Worm (Caenorhabditis elegans) whole organism, mixed stage, embryonic: ENCODE results near the gene T01H3.2.

Experiments
- M03D4.4 ChIP-seq: sonication (generic microtip); optimal IDR thresholded peaks from 2 replicates; lab custom pipeline; 2017; ENCODE audit warnings: mild to moderate bottlenecking, missing genetic modification characterization, missing compliant biosample characterization
- blmp-1 ChIP-seq: fragments of 150-350 bp; optimal IDR thresholded peaks from 2 replicates; lab custom pipeline; 2014; ENCODE audit warnings: missing biosample characterization, missing genetic modification characterization
- ceh-39 ChIP-seq: fragments of 150-350 bp; optimal IDR thresholded peaks from 2 replicates; lab custom pipeline; 2014; ENCODE audit warnings: missing biosample characterization, missing genetic modification characterization
- ceh-83 ChIP-seq: fragments of 200-800 bp; sonication (Bioruptor generic); optimal IDR thresholded peaks from 2 replicates; lab custom pipeline; 2018; ENCODE audit warnings: mild to moderate bottlenecking, missing genetic modification characterization, missing compliant biosample characterization
- ces-1 ChIP-seq: fragments of 150-350 bp; optimal IDR thresholded peaks from 2 replicates; lab custom pipeline; 2014; ENCODE audit warnings: missing biosample characterization, missing genetic modification reagents, missing genetic modification characterization
- cnd-1 ChIP-seq: fragments of 200-800 bp; sonication (Bioruptor generic); optimal IDR thresholded peaks from 2 replicates; lab custom pipeline; 2018; ENCODE audit warnings: mild to moderate bottlenecking, missing genetic modification characterization, missing compliant biosample characterization
- drap-1 ChIP-seq: fragments of 200-800 bp; sonication (Bioruptor generic); optimal IDR thresholded peaks from 3 replicates; lab custom pipeline; 2018; ENCODE audit warnings: mild to moderate bottlenecking, missing genetic modification characterization, missing compliant biosample characterization
- elt-1 ChIP-seq: sonication (generic microtip); optimal IDR thresholded peaks from 2 replicates; lab custom pipeline; 2017; ENCODE audit warnings: missing genetic modification characterization, mild to moderate bottlenecking, missing compliant biosample characterization, antibody characterized with exemption, moderate library complexity, borderline replicate concordance; ENCODE audit not compliant: insufficient read depth
- elt-3 ChIP-seq: fragments of 150-350 bp; optimal IDR thresholded peaks from 2 replicates; lab custom pipeline; 2014; ENCODE audit warnings: missing biosample characterization, missing genetic modification characterization
- flh-1 ChIP-seq: fragments of 200-800 bp; sonication (Bioruptor generic); optimal IDR thresholded peaks from 2 replicates; lab custom pipeline; 2018; ENCODE audit warnings: mild to moderate bottlenecking, missing genetic modification characterization, moderate library complexity, missing compliant biosample characterization
- ham-2 ChIP-seq: fragments of 200-800 bp; sonication (Bioruptor generic); optimal IDR thresholded peaks from 2 replicates; lab custom pipeline; 2018; ENCODE audit warnings: mild to moderate bottlenecking, missing genetic modification characterization, missing compliant biosample characterization
- hlh-1 ChIP-seq: fragments of 150-350 bp; optimal IDR thresholded peaks from 2 replicates; lab custom pipeline; 2014; ENCODE audit warnings: missing biosample characterization, missing genetic modification reagents, missing genetic modification characterization
- lin-13 ChIP-seq: fragments of 150-350 bp; optimal IDR thresholded peaks from 2 replicates; lab custom pipeline; 2014; ENCODE audit warnings: missing biosample characterization, missing genetic modification characterization
- lin-32 ChIP-seq: fragments of 200-800 bp; sonication (Bioruptor generic); optimal IDR thresholded peaks from 2 replicates; lab custom pipeline; 2018; ENCODE audit warnings: mild to moderate bottlenecking, missing genetic modification characterization, missing compliant biosample characterization
- lsy-2 ChIP-seq: fragments of 150-350 bp; optimal IDR thresholded peaks from 2 replicates; lab custom pipeline; 2014; ENCODE audit warnings: missing biosample characterization, missing genetic modification characterization
- mep-1 ChIP-seq: fragments of 150-350 bp; optimal IDR thresholded peaks from 2 replicates; lab custom pipeline; 2017; ENCODE audit warnings: missing biosample characterization, missing genetic modification reagents, missing genetic modification characterization, inconsistent platforms
- mls-2 ChIP-seq: sonication (generic microtip); optimal IDR thresholded peaks from 2 replicates; lab custom pipeline; 2016; ENCODE audit warnings: mild to moderate bottlenecking, missing genetic modification characterization, moderate library complexity, missing compliant biosample characterization
- nhr-12 ChIP-seq: fragments of 150-350 bp; optimal IDR thresholded peaks from 2 replicates; lab custom pipeline; 2014; ENCODE audit warnings: missing biosample characterization, missing genetic modification characterization
- nhr-2 ChIP-seq: fragments of 150-350 bp; optimal IDR thresholded peaks from 2 replicates; lab custom pipeline; 2014; ENCODE audit warnings: missing biosample characterization, missing genetic modification characterization
- nhr-237 ChIP-seq: fragments of 150-350 bp; optimal IDR thresholded peaks from 2 replicates; lab custom pipeline; 2014; ENCODE audit warnings: missing biosample characterization, missing genetic modification characterization
- nhr-28 ChIP-seq: fragments of 150-350 bp; optimal IDR thresholded peaks from 2 replicates; lab custom pipeline; 2014; ENCODE audit warnings: missing biosample characterization, missing genetic modification characterization
- nhr-76 ChIP-seq: sonication (generic microtip); optimal IDR thresholded peaks from 2 replicates; lab custom pipeline; 2017; ENCODE audit warnings: missing biosample characterization, missing genetic modification characterization
- pha-4 ChIP-seq: fragments of 150-350 bp; optimal IDR thresholded peaks from 2 replicates; lab custom pipeline; 2018; ENCODE audit warnings: missing biosample characterization, missing genetic modification reagents, missing genetic modification characterization
- sem-2 ChIP-seq: fragments of 200-800 bp; sonication (Bioruptor generic); optimal IDR thresholded peaks from 2 replicates; lab custom pipeline; 2018; ENCODE audit warnings: mild to moderate bottlenecking, missing genetic modification characterization, missing compliant biosample characterization
- snpc-4 ChIP-seq: fragments of 150-350 bp; optimal IDR thresholded peaks from 2 replicates; lab custom pipeline; 2014; ENCODE audit warnings: missing biosample characterization, missing genetic modification characterization
- sptf-1 ChIP-seq: sonication (generic microtip); optimal IDR thresholded peaks from 2 replicates; lab custom pipeline; 2017; ENCODE audit warnings: mild to moderate bottlenecking, missing genetic modification characterization, moderate library complexity, missing compliant biosample characterization
- unc-120 ChIP-seq: sonication (generic microtip); optimal IDR thresholded peaks from 2 replicates; lab custom pipeline; 2017; ENCODE audit warnings: missing genetic modification characterization, missing compliant biosample characterization; ENCODE audit not compliant: poor library complexity, severe bottlenecking
- unc-39 ChIP-seq: fragments of 150-350 bp; optimal IDR thresholded peaks from 2 replicates; lab custom pipeline; 2014; ENCODE audit warnings: missing biosample characterization, missing genetic modification characterization
- zip-8 ChIP-seq: fragments of 150-350 bp; optimal IDR thresholded peaks from 2 replicates; lab custom pipeline; 2014; ENCODE audit warnings: missing biosample characterization, missing genetic modification characterization
- ztf-11 ChIP-seq: fragments of 150-350 bp; optimal IDR thresholded peaks from 2 replicates; lab custom pipeline; 2014; ENCODE audit warnings: missing biosample characterization, missing genetic modification characterization

Gene T01H3.2

DNA sequence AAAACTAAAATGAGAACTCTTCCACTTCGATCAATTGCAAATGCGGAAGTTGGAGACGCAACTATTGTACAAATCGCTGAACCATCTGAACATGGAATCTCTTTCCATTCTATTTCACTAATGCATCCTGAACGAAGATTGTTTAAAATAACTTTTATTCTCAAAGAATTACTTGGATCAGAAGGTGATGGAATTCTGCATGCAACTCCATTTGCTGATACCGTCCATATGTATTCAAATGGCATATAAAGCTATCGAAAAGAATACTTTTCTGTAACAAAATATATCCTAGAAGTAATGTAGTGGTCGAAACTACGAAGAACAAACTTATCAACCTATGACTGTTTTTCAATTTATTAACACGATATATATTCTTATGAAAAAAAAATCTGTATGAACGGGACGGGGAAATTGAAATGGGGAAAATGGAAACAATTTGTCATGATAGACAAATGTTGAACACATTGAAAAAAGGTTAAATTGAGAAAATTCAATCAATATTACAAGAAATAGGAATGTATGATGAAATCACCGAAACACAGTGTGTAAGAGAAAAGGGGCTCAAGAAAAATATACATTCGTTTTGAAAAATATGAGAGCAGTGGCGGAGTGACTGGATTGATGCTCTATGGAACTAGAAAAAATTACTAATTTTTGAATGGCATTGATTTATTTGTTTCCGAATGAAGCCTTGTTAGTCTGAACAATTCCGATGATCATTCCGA is at the start of gene T01H3.2:
Gene T01H3.2 (minus strand): TSS at position 251 of the 725 bp plus-strand sequence.
- no peak for TF ChIP-seq drap-1 (GFP tag; lab: Kevin White, UChicago)
- TF ChIP-seq lin-13 (tag; lab: Kevin White, UChicago) = no peak
- TF ChIP-seq ham-2 = no peak
- TF ChIP-seq flh-1 (GFP tag; lab: Kevin White, UChicago) = no peak
- no peak for TF ChIP-seq pha-4 (tag; lab: Kevin White, UChicago)
- TF ChIP-seq lin-32 (GFP tag; lab: Kevin White, UChicago) = no peak
- TF ChIP-seq nhr-76 (tag; lab: Kevin White, UChicago) = no peak

- TF ChIP-seq lin-13 (tag; lab: Kevin White, UChicago) (no peak), nhr-28 (no peak), hlh-1 (no peak), nhr-237 (tag; lab: Kevin White, UChicago) (no peak), zip-8 (tag; lab: Kevin White, UChicago) (no peak), M03D4.4 (no peak), lsy-2 (tag; lab: Kevin White, UChicago) (no peak), ces-1 (GFP tag; lab: Kevin White, UChicago) (peak; percentile 94)
- TF ChIP-seq, all 35 proteins: peak for 1
Measured at ce11 chrII:7921155-7921554, 43.4 kb upstream of the T01H3.2 start.

- TF ChIP-seq sem-2 (no peak), mls-2 (no peak), lin-13 (tag; lab: Kevin White, UChicago) (no peak), ztf-11 (tag; lab: Kevin White, UChicago) (no peak), hlh-1 (no peak), lsy-2 (tag; lab: Kevin White, UChicago) (no peak), drap-1 (GFP tag; lab: Kevin White, UChicago) (no peak), cnd-1 (no peak), nhr-12 (no peak), mep-1 (tag; lab: Kevin White, UChicago) (no peak), snpc-4 (tag; lab: Kevin White, UChicago) (no peak), nhr-28 (no peak), nhr-237 (tag; lab: Kevin White, UChicago) (no peak), unc-120 (tag; lab: Kevin White, UChicago) (no peak), M03D4.4 (no peak)
Measured at ce11 chrII:7920178-7920577, 42.4 kb upstream of the T01H3.2 start.

- TF ChIP-seq nhr-2 (tag; lab: Kevin White, UChicago) (no peak), ceh-39 (tag; lab: Kevin White, UChicago) (no peak), lin-32 (GFP tag; lab: Kevin White, UChicago) (no peak), flh-1 (GFP tag; lab: Kevin White, UChicago) (no peak), mep-1 (tag; lab: Kevin White, UChicago) (no peak), mls-2 (no peak), ham-2 (no peak), elt-3 (tag; lab: Kevin White, UChicago) (no peak), cnd-1 (no peak), snpc-4 (tag; lab: Kevin White, UChicago) (no peak), ceh-83 (GFP tag; lab: Kevin White, UChicago) (no peak), elt-1 (tag; lab: Kevin White, UChicago) (no peak), drap-1 (GFP tag; lab: Kevin White, UChicago) (no peak), blmp-1 (tag; lab: Kevin White, UChicago) (no peak), pha-4 (tag; lab: Kevin White, UChicago) (no peak), unc-39 (tag; lab: Kevin White, UChicago) (no peak)
Measured at ce11 chrII:7911015-7911414, 33.2 kb upstream of the T01H3.2 start, which contains the start of gene ZK675.4. TSS of gene ZK675.4 (plus strand) at chrII:7911315.

DNA sequence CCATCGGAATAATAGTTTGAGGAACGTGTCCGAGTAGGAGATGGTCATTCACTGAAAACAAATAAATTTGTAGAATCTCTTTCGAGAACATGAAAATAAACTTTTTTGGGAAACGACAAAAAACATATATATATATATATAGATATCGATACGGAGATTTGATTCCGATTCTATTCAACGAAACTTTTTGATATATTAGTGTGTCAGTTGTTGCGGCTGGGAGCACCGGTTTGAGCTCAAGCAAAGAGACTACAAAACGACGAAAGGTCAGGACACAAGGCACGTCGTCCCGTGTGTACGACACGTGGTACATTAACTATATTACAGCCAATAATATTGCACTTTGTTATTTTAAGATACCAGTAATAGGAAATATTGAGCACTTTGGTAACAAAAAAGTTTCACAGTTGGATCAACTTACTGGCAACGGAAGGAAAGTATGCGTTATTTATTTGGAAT is 29.8 kb upstream of the T01H3.2 start, which contains the start of gene best-23:
Gene best-23 (minus strand): TSS at position 51 of the 459 bp plus-strand sequence.
- no peak for TF ChIP-seq mls-2
- peak; percentile 49 for TF ChIP-seq hlh-1

ce11 chrII:7901990-7902389 is 24.2 kb upstream of the T01H3.2 start:
- TF ChIP-seq unc-120 (tag; lab: Kevin White, UChicago) = no peak
- TF ChIP-seq blmp-1 (tag; lab: Kevin White, UChicago) = no peak
- no peak for TF ChIP-seq cnd-1
- TF ChIP-seq sptf-1 = no peak
- TF ChIP-seq pha-4 (tag; lab: Kevin White, UChicago) = no peak
- no peak for TF ChIP-seq drap-1 (GFP tag; lab: Kevin White, UChicago)
- TF ChIP-seq ceh-39 (tag; lab: Kevin White, UChicago) = no peak
- no peak for TF ChIP-seq lin-13 (tag; lab: Kevin White, UChicago)
- TF ChIP-seq lsy-2 (tag; lab: Kevin White, UChicago) = no peak
- TF ChIP-seq snpc-4 (tag; lab: Kevin White, UChicago) = no peak
- TF ChIP-seq flh-1 (GFP tag; lab: Kevin White, UChicago) = no peak
